Fruit fly (Drosophila melanogaster) whole organism: ENCODE measurements around the gene CG5567.

Experiments
- CG8478 ChIP-seq: fragments of >200 bp; optimal IDR thresholded peaks from 2 replicates; lab custom pipeline; 2018; ENCODE audit warnings: inconsistent platforms
- Dll ChIP-seq: fragments of >200 bp; optimal IDR thresholded peaks from 2 replicates; lab custom pipeline; 2017
- usp ChIP-seq: fragments of >200 bp; optimal IDR thresholded peaks from 2 replicates; lab custom pipeline; 2017; ENCODE audit warnings: missing biosample characterization, missing genetic modification characterization, mixed read lengths

dm6 chr3L:17846169-17846981 lies 3.0 kb upstream of the CG5567 start, which contains the start of the genes MED19 and CG7430:
- TF ChIP-seq CG8478 (lab: Kevin White, UChicago), result no peak
- no peak for TF ChIP-seq usp (GFP tag; lab: Kevin White, UChicago)
- no peak for TF ChIP-seq Dll
